Worm (Caenorhabditis elegans) whole organism, young adult: ENCODE measurements around the gene catp-6.
"Not testable (repeated sequence)": the region's sequence is repeated elsewhere in the genome, so short reads cannot be mapped to it uniquely, and the experiment has no call there.

Experiments used
- F33H1.4 ChIP-seq: fragments of 200-800 bp; sonication (Bioruptor generic); IDR thresholded peaks from 2 replicates; pipeline ENCODE4 v1.3.6; 2022; ENCODE audit warnings: missing genetic modification reagents, missing genetic modification characterization, missing compliant biosample characterization
- akir-1 ChIP-seq: fragments of 200-800 bp; sonication (Bioruptor generic); optimal IDR thresholded peaks from 2 replicates; lab custom pipeline; 2018; ENCODE audit warnings: mild to moderate bottlenecking, missing genetic modification characterization, moderate library complexity, missing compliant biosample characterization
- ama-1 ChIP-seq, 3 experiments: fragments of 150-350 bp in 1 of 3; sonication (generic microtip) in 2 of 3; optimal IDR thresholded peaks; 2 replicates each; lab custom pipeline; 2014 to 2018; ENCODE audit warnings: missing biosample characterization in 2 of 3, missing genetic modification characterization in 2 of 3, missing genetic modification reagents in 2 of 3
- hlh-12 ChIP-seq: sonication (generic microtip); optimal IDR thresholded peaks from 2 replicates; lab custom pipeline; 2016; ENCODE audit warnings: missing genetic modification characterization, missing compliant biosample characterization

DNA sequence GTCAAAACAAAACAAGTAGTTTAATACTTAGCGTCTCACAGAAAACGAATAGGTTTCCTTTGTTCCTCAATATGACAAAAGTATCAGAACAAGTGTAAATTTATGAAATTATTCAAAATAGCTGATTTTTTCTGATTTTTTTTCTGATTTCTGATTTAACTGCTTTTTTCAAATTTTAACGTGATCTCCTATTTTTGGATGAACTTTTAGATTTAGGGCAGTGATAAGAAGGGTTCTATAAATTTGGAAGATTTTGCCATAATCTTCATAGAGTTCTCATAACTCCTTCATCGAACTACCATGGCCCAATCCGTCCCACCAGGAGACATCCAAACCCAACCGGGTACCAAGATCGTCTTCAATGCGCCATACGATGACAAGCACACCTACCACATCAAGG, 54.6 kb downstream of the catp-6 start, which contains the start of gene msp-78:
- TF ChIP-seq hlh-12 (tag; lab: Kevin White, UChicago); akir-1 (GFP tag; lab: Kevin White, UChicago); F33H1.4 (GFP tag; lab: Robert Waterston, UW); ama-1 (optimal IDR thresholded peaks at IDR 0.05; lab: Kevin White, UChicago); ama-1 (GFP tag; optimal IDR thresholded peaks at IDR 0.05; lab: Kevin White, UChicago): not testable (repeated sequence)
